Worm (Caenorhabditis elegans): ENCODE measurements around the gene W08E12.5.

Gene W08E12.5

DNA sequence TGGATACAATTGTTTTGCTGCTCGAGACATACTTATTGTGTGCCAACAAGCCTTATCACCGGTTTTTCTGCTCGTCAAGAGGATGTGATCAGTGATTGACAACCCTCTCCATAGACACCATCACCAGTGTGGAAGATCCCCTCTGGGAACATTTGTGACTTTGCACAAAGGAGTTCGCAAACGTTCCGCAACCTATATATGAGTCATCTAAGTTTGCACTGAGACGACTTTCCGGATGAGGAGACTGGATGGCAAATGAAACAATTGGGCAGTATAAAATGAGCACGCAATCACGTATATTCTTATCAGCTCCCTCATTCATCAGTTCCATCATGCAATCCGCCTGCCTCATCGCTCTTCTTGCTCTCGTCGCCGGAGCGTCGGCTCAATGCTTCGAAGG, at the start of gene W08E12.5:
Gene W08E12.5, plus strand, starts transcription at position 301 of the 400 bp plus-strand sequence.
- TF ChIP-seq mep-1 (tag; optimal IDR thresholded peaks at IDR 0.05) (no peak), lsy-2 (tag; optimal IDR thresholded peaks at IDR 0.05) (no peak), sem-2 (GFP tag; optimal IDR thresholded peaks at IDR 0.05) (no peak), hlh-1 (tag; optimal IDR thresholded peaks at IDR 0.05) (no peak), nhr-76 (tag; optimal IDR thresholded peaks at IDR 0.05) (no peak), sptf-1 (tag; optimal IDR thresholded peaks at IDR 0.05) (no peak)

- TF ChIP-seq pha-4 (tag; optimal IDR thresholded peaks at IDR 0.05) (no peak), nhr-12 (tag; optimal IDR thresholded peaks at IDR 0.05) (no peak), ceh-39 (tag; optimal IDR thresholded peaks at IDR 0.05) (no peak), ceh-83 (GFP tag; optimal IDR thresholded peaks at IDR 0.05) (no peak), elt-1 (tag; optimal IDR thresholded peaks at IDR 0.05; ENCODE audit: borderline replicate concordance, insufficient read depth) (no peak), unc-39 (tag; optimal IDR thresholded peaks at IDR 0.05) (no peak)
Measured at ce11 chrIV:3251551-3251950, 49.0 kb upstream of the W08E12.5 start.

DNA sequence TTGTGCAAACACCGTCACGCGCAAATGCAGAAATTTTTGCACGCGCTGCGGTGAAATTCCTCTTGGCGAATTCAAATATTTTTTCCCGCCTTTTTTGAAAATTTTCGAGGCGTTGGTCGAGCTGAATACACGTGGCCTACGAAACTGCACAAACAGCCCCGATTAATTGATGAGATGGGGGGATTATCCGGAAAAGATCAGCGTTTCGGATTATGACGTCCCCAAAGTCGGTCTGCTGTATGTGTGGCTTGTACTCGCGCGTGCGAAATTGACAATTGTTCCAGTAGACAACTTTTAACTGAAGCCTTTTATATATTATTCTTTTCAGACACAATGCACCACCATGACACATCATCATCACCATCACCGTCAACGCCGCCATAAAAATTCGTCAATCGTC, 48.5 kb upstream of the W08E12.5 start:
- TF ChIP-seq unc-39 (tag; optimal IDR thresholded peaks at IDR 0.05) (no peak), pha-4 (tag; optimal IDR thresholded peaks at IDR 0.05) (no peak)

DNA sequence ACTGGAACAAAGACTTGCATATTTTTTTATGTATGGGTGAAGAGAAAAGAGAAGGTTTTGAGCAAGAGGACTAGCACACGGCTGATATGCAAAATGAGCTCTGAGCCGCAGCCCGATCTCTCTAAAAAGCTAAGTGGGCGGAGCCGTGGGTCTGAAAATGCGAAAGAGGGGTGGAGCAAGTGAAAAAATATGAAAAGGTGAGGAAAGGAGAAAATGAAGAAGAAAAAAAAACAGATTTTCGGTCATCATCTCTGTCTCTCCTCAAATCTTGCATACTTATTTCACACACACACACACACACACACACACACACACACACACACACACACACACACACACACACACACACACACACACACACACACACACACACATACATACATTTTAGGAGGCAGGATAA, 46.1 kb upstream of the W08E12.5 start, which contains the start of gene dmd-9:
Gene dmd-9, minus strand, starts transcription at position 101 of the 400 bp plus-strand sequence.
- TF ChIP-seq M03D4.4 (tag; optimal IDR thresholded peaks at IDR 0.05) (peak; percentile 4), lin-13 (tag; optimal IDR thresholded peaks at IDR 0.05) (no peak)

ce11 chrIV:3256866-3257265, 43.7 kb upstream of the W08E12.5 start:
- TF ChIP-seq sem-2 (GFP tag; optimal IDR thresholded peaks at IDR 0.05), result no peak
- peak; percentile 38 for TF ChIP-seq unc-62 (GFP tag; optimal IDR thresholded peaks at IDR 0.05)
- no peak for TF ChIP-seq cnd-1 (tag; optimal IDR thresholded peaks at IDR 0.05)
- no peak for TF ChIP-seq ceh-39 (tag; optimal IDR thresholded peaks at IDR 0.05)
- TF ChIP-seq hlh-1 (tag; optimal IDR thresholded peaks at IDR 0.05), result peak; percentile 60

DNA sequence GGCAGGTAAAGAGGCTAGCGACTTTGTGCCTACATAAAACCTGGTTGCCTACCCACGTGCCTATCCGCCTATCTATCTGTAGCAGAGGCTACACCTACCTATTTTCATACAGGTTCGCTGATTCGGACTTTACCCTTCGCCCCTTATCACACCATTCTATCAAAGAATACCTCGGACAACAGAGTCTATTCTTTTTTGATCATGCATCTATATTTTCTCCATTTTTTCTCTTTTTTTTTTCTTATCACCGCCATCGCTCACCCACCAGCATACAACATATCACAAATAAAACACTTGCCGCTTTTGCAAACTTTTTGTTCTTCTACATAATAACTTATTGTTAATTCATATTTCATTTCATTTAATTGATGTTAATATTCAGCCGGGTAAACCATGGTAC, 42.1 kb upstream of the W08E12.5 start, which contains the start of gene T26C12.1:
Gene T26C12.1, plus strand, starts transcription at position 383 of the 400 bp plus-strand sequence.
- TF ChIP-seq unc-62 (GFP tag; optimal IDR thresholded peaks at IDR 0.05), result no peak
- no peak for TF ChIP-seq elt-3 (tag; optimal IDR thresholded peaks at IDR 0.05)
- TF ChIP-seq nhr-12 (tag; optimal IDR thresholded peaks at IDR 0.05), result no peak
- no peak for TF ChIP-seq snpc-4 (tag; optimal IDR thresholded peaks at IDR 0.05)
- no peak for TF ChIP-seq ztf-11 (tag; optimal IDR thresholded peaks at IDR 0.05)
- TF ChIP-seq pha-4 (tag; optimal IDR thresholded peaks at IDR 0.05), result no peak
- TF ChIP-seq blmp-1 (tag; optimal IDR thresholded peaks at IDR 0.05), result no peak
- no peak for TF ChIP-seq ceh-43 (GFP tag; optimal IDR thresholded peaks at IDR 0.05)
- TF ChIP-seq zip-8 (tag; optimal IDR thresholded peaks at IDR 0.05), result no peak
- TF ChIP-seq mab-5 (tag; optimal IDR thresholded peaks at IDR 0.05), result no peak
- no peak for TF ChIP-seq unc-39 (tag; optimal IDR thresholded peaks at IDR 0.05)
- no peak for TF ChIP-seq ceh-39 (tag; optimal IDR thresholded peaks at IDR 0.05)
- TF ChIP-seq M03D4.4 (tag; optimal IDR thresholded peaks at IDR 0.05), result no peak
- TF ChIP-seq tbx-8 (GFP tag; optimal IDR thresholded peaks at IDR 0.05), result no peak
- TF ChIP-seq hlh-1 (tag; optimal IDR thresholded peaks at IDR 0.05), result no peak
- TF ChIP-seq ham-2 (GFP tag; optimal IDR thresholded peaks at IDR 0.05), result no peak

- TF ChIP-seq zip-8 (tag; optimal IDR thresholded peaks at IDR 0.05), result peak; percentile 94
- TF ChIP-seq pha-4 (tag; optimal IDR thresholded peaks at IDR 0.05), result no peak
- TF ChIP-seq nhr-28 (tag; optimal IDR thresholded peaks at IDR 0.05), result no peak
- TF ChIP-seq tbx-8 (GFP tag; optimal IDR thresholded peaks at IDR 0.05), result no peak
Measured at ce11 chrIV:3260216-3260615, 40.4 kb upstream of the W08E12.5 start.

ce11 chrIV:3261761-3262160, 38.8 kb upstream of the W08E12.5 start:
- TF ChIP-seq drap-1 (GFP tag; optimal IDR thresholded peaks at IDR 0.05) (no peak), ces-1 (GFP tag; optimal IDR thresholded peaks at IDR 0.05) (no peak)
